Worm (Caenorhabditis elegans) whole organism, L4 larva: ENCODE data around the gene Y54E2A.10.

Source experiments
- F10B5.3 ChIP-seq: sonication (generic microtip); optimal IDR thresholded peaks from 2 replicates; lab custom pipeline; 2016; ENCODE audit warnings: mild to moderate bottlenecking, missing genetic modification characterization, missing compliant biosample characterization
- F49E8.2 ChIP-seq: sonication (generic microtip); optimal IDR thresholded peaks from 2 replicates; lab custom pipeline; 2016; ENCODE audit warnings: missing compliant biosample characterization, mild to moderate bottlenecking, missing genetic modification characterization, borderline replicate concordance
- Y48G9A.11 ChIP-seq: fragments of 200-800 bp; sonication (Bioruptor generic); IDR thresholded peaks from 2 replicates; pipeline ENCODE4 v1.3.6; 2022; ENCODE audit warnings: missing genetic modification reagents, missing genetic modification characterization, missing compliant biosample characterization
- ZK546.5 ChIP-seq, 2 experiments: sonication (generic microtip); optimal IDR thresholded peaks; 2 replicates each; lab custom pipeline; 2017; ENCODE audit warnings: missing biosample characterization in 2 of 2, missing genetic modification characterization in 2 of 2
- aly-2 ChIP-seq: sonication (generic microtip); optimal IDR thresholded peaks from 2 replicates; lab custom pipeline; 2018; ENCODE audit warnings: missing biosample characterization, missing genetic modification characterization
- ama-1 ChIP-seq: fragments of 150-350 bp; optimal IDR thresholded peaks from 2 replicates; lab custom pipeline; 2014; ENCODE audit warnings: inconsistent platforms, mixed read lengths
- arid-1 ChIP-seq: fragments of 200-800 bp; sonication (Bioruptor generic); conservative IDR thresholded peaks from 2 replicates; pipeline ENCODE4 v1.3.6; 2022; ENCODE audit warnings: missing genetic modification reagents, missing genetic modification characterization, missing compliant biosample characterization
- attf-4 ChIP-seq: sonication (generic microtip); optimal IDR thresholded peaks from 3 replicates; lab custom pipeline; 2017; ENCODE audit warnings: missing biosample characterization, missing genetic modification characterization
- ceh-28 ChIP-seq: fragments of 150-350 bp; optimal IDR thresholded peaks from 2 replicates; lab custom pipeline; 2014; ENCODE audit warnings: missing biosample characterization, missing genetic modification reagents, missing genetic modification characterization
- ceh-32 ChIP-seq: sonication (generic microtip); optimal IDR thresholded peaks from 2 replicates; lab custom pipeline; 2016; ENCODE audit warnings: mild to moderate bottlenecking, missing genetic modification characterization, missing compliant biosample characterization; ENCODE audit not compliant: poor library complexity
- dmd-8 ChIP-seq: fragments of 200-800 bp; sonication (Bioruptor generic); IDR thresholded peaks from 2 replicates; pipeline ENCODE4 v1.3.6; 2022; ENCODE audit warnings: missing genetic modification characterization, missing compliant biosample characterization
- dmd-9 ChIP-seq: fragments of 200-800 bp; sonication (Bioruptor generic); IDR thresholded peaks from 2 replicates; pipeline ENCODE4 v1.3.6; 2022; ENCODE audit warnings: missing genetic modification reagents, missing genetic modification characterization, missing compliant biosample characterization
- hlh-11 ChIP-seq: fragments of 200-800 bp; sonication (Bioruptor generic); optimal IDR thresholded peaks from 2 replicates; lab custom pipeline; 2018; ENCODE audit warnings: mild to moderate bottlenecking, missing genetic modification characterization, missing compliant biosample characterization
- hlh-30 ChIP-seq: sonication (generic microtip); optimal IDR thresholded peaks from 2 replicates; lab custom pipeline; 2017; ENCODE audit warnings: antibody characterized with exemption, mild to moderate bottlenecking, missing genetic modification characterization, missing compliant biosample characterization; ENCODE audit not compliant: insufficient read depth
- hmg-1.1 ChIP-seq: fragments of 200-800 bp; sonication (Bioruptor generic); IDR thresholded peaks from 2 replicates; pipeline ENCODE4 v1.3.6; 2022; ENCODE audit warnings: missing genetic modification reagents, missing genetic modification characterization, missing compliant biosample characterization
- lin-29 ChIP-seq: fragments of 200-800 bp; sonication (Bioruptor generic); IDR thresholded peaks from 2 replicates; pipeline ENCODE4 v1.3.6; 2022; ENCODE audit warnings: missing genetic modification reagents, missing genetic modification characterization, missing compliant biosample characterization
- lsy-2 ChIP-seq, 2 experiments: fragments of 150-350 bp in 1 of 2; sonication (generic microtip) in 1 of 2; optimal IDR thresholded peaks; 2 replicates each; lab custom pipeline; 2014 to 2017; ENCODE audit warnings: missing biosample characterization in 2 of 2, missing genetic modification characterization in 2 of 2
- madf-5 ChIP-seq, 2 experiments: fragments of 200-800 bp; sonication (Bioruptor generic); IDR thresholded peaks; 2 replicates each; pipeline ENCODE4 v1.3.6; 2022; ENCODE audit warnings: missing compliant biosample characterization in 2 of 2, missing genetic modification characterization in 2 of 2
- madf-9 ChIP-seq: fragments of 200-800 bp; sonication (Bioruptor generic); conservative IDR thresholded peaks from 2 replicates; pipeline ENCODE4 v1.3.6; 2022; ENCODE audit warnings: missing genetic modification reagents, missing genetic modification characterization, missing compliant biosample characterization
- mdl-1 ChIP-seq, 2 experiments: fragments of 150-350 bp in 1 of 2; sonication (generic microtip) in 1 of 2; optimal IDR thresholded peaks; 2 replicates each; lab custom pipeline; 2014 to 2017; ENCODE audit warnings: missing biosample characterization in 2 of 2, missing genetic modification characterization in 2 of 2
- mxl-2 ChIP-seq: fragments of 200-800 bp; sonication (Bioruptor generic); conservative IDR thresholded peaks from 2 replicates; pipeline ENCODE4 v1.3.6; 2022; ENCODE audit warnings: missing genetic modification reagents, missing genetic modification characterization, missing compliant biosample characterization
- mxl-3 ChIP-seq: fragments of 200-800 bp; sonication (Bioruptor generic); optimal IDR thresholded peaks from 2 replicates; lab custom pipeline; 2018; ENCODE audit warnings: mild to moderate bottlenecking, missing genetic modification characterization, missing compliant biosample characterization
- nhr-237 ChIP-seq: sonication (generic microtip); optimal IDR thresholded peaks from 2 replicates; lab custom pipeline; 2017; ENCODE audit warnings: missing biosample characterization, missing genetic modification characterization
- nhr-25 ChIP-seq: sonication (generic microtip); optimal IDR thresholded peaks from 2 replicates; lab custom pipeline; 2017; ENCODE audit warnings: missing genetic modification characterization, mild to moderate bottlenecking, missing compliant biosample characterization, antibody characterized with exemption, moderate library complexity, borderline replicate concordance; ENCODE audit not compliant: insufficient read depth
- nhr-48 ChIP-seq: sonication (generic microtip); optimal IDR thresholded peaks from 2 replicates; lab custom pipeline; 2016; ENCODE audit warnings: mild to moderate bottlenecking, missing genetic modification characterization, missing compliant biosample characterization
- nhr-6 ChIP-seq: fragments of 150-350 bp; optimal IDR thresholded peaks from 2 replicates; lab custom pipeline; 2014; ENCODE audit warnings: missing biosample characterization, missing genetic modification characterization
- pha-4 ChIP-seq, 2 experiments: fragments of 150-350 bp in 1 of 2; fragments of 200-800 bp in 1 of 2; sonication (Bioruptor generic) in 1 of 2; IDR thresholded peaks in 1 of 2; optimal IDR thresholded peaks in 1 of 2; 2 replicates each; pipeline versions ENCODE4 v1.3.6 to Lab custom; 2014 to 2022; ENCODE audit warnings: missing genetic modification characterization in 2 of 2, missing genetic modification reagents in 2 of 2, missing biosample characterization in 1 of 2, missing compliant biosample characterization in 1 of 2
- pqm-1 ChIP-seq: sonication (generic microtip); optimal IDR thresholded peaks from 2 replicates; lab custom pipeline; 2017; ENCODE audit warnings: missing biosample characterization, missing genetic modification characterization
- sdz-12 ChIP-seq: fragments of 200-800 bp; sonication (Bioruptor generic); optimal IDR thresholded peaks from 2 replicates; lab custom pipeline; 2018; ENCODE audit warnings: mild to moderate bottlenecking, missing genetic modification characterization, missing compliant biosample characterization
- snpc-4 ChIP-seq: fragments of 150-350 bp; optimal IDR thresholded peaks from 2 replicates; lab custom pipeline; 2014; ENCODE audit warnings: missing biosample characterization, missing genetic modification characterization
- spr-1 ChIP-seq: sonication (generic microtip); optimal IDR thresholded peaks from 2 replicates; lab custom pipeline; 2016; ENCODE audit warnings: mild to moderate bottlenecking, missing genetic modification characterization, missing compliant biosample characterization
- unc-62 ChIP-seq, 3 experiments: fragments of 150-350 bp in 1 of 3; sonication (generic microtip); optimal IDR thresholded peaks in 2 of 3; peaks in 1 of 3; 1 replicate in 1 of 3; 2 replicates in 2 of 3; lab custom pipeline; 2014 to 2017; ENCODE audit warnings: missing biosample characterization in 3 of 3, missing genetic modification characterization in 3 of 3, missing genetic modification reagents in 3 of 3, missing genotype in 1 of 3
- zag-1 ChIP-seq: fragments of 150-350 bp; optimal IDR thresholded peaks from 2 replicates; lab custom pipeline; 2014; ENCODE audit warnings: missing biosample characterization, missing genetic modification characterization
- zfp-2 ChIP-seq: sonication (generic microtip); optimal IDR thresholded peaks from 2 replicates; lab custom pipeline; 2016; ENCODE audit warnings: mild to moderate bottlenecking, missing genetic modification characterization, missing compliant biosample characterization
- zip-11 ChIP-seq: fragments of 200-800 bp; sonication (Bioruptor generic); IDR thresholded peaks from 2 replicates; pipeline ENCODE4 v1.3.6; 2022; ENCODE audit warnings: missing genetic modification characterization, missing compliant biosample characterization

Gene Y54E2A.10

DNA sequence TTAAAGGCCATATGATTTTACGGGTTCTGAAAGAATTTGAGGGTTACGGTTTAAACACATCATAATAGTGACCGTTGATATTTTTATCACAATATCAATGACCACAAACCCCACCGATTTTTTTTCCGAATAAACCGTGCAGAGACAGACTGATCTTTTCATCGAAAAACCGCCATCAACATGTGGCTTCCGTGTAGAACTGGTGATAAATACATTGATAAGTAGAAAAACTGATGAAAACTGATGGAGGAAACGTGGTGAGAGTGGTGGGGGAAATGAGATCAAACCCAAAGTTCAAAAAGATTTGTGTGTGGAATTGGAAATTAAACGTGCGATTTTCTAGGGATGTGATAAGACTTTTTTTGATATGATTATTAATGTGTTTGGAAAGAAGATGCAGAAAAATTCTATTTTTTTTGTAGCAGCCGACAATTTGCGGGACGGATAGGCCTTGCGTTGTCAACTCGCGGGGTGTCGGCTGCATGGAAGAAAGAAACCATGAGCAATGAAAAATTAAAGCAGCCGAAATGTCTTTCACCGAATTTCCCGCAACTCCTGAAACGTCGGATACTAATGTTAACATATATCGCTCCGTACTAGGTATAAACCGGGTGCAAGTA lies 47.9 kb downstream of the Y54E2A.10 start (continued):
- TF ChIP-seq nhr-6 (tag; lab: Kevin White, UChicago) (no peak), dmd-8 (no peak), zfp-2 (tag; lab: Kevin White, UChicago) (no peak), unc-62 (GFP tag; optimal IDR thresholded peaks at IDR 0.05 in 1 of 2; lab: Kevin White, UChicago) (peak in 1 of 2 experiments; percentile 11), unc-62 (tag; optimal IDR thresholded peaks at IDR 0.05; lab: Kevin White, UChicago) (no peak), pha-4 (GFP tag; IDR thresholded peaks at IDR 0.05; lab: Robert Waterston, UW) (no peak), pha-4 (tag; optimal IDR thresholded peaks at IDR 0.05; lab: Kevin White, UChicago) (no peak), zip-11 (GFP tag; lab: Robert Waterston, UW) (no peak), nhr-48 (tag; lab: Kevin White, UChicago) (peak; percentile 70), hlh-30 (tag; lab: Kevin White, UChicago) (peak; percentile 56)

DNA sequence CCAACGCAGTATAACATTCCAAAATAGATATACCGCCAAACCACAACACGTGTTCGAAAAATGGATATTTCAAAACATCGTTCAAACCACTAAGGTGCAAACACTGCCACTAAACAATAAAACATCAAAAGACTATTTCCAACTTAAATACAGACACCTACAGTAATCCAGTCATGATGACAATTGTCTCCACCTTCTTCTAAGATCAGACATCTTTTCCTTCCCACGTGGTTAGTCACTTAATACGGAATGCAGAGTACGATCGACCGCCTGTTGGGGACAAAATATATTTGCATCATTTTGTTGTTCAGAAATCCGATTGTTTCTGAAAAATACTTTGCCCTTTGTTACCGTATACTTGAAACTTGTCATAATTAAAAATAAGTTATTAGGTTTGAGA lies 50.4 kb downstream of the Y54E2A.10 start:
- TF ChIP-seq madf-5 (GFP tag; IDR thresholded peaks at IDR 0.05; lab: Robert Waterston, UW) (no peak), snpc-4 (tag; lab: Kevin White, UChicago) (no peak), spr-1 (tag; lab: Kevin White, UChicago) (no peak), lin-29 (GFP tag; lab: Robert Waterston, UW) (no peak), madf-9 (GFP tag; lab: Robert Waterston, UW) (no peak), ceh-28 (tag; lab: Kevin White, UChicago) (no peak), lsy-2 (tag; optimal IDR thresholded peaks at IDR 0.05; lab: Kevin White, UChicago) (peak in 1 of 2 experiments; percentile 72), attf-4 (tag; lab: Kevin White, UChicago) (no peak), nhr-237 (tag; lab: Kevin White, UChicago) (no peak), sdz-12 (GFP tag; lab: Kevin White, UChicago) (no peak), mxl-3 (GFP tag; lab: Kevin White, UChicago) (peak; percentile 19), pqm-1 (tag; lab: Kevin White, UChicago) (no peak), mdl-1 (tag; optimal IDR thresholded peaks at IDR 0.05; lab: Kevin White, UChicago) (peak in 1 of 2 experiments; percentile 11), unc-62 (GFP tag; optimal IDR thresholded peaks at IDR 0.05 in 1 of 2; lab: Kevin White, UChicago) (peak in 1 of 2 experiments; percentile 1), unc-62 (tag; optimal IDR thresholded peaks at IDR 0.05; lab: Kevin White, UChicago) (no peak), hlh-30 (tag; lab: Kevin White, UChicago) (peak; percentile 64), dmd-9 (GFP tag; lab: Robert Waterston, UW) (no peak), hlh-11 (tag; lab: Kevin White, UChicago) (peak; percentile 22), F49E8.2 (no peak), ZK546.5 (tag; optimal IDR thresholded peaks at IDR 0.05; lab: Kevin White, UChicago) (no peak), arid-1 (GFP tag; lab: Robert Waterston, UW) (no peak), aly-2 (tag; lab: Kevin White, UChicago) (no peak), nhr-6 (tag; lab: Kevin White, UChicago) (no peak), mxl-2 (GFP tag; lab: Robert Waterston, UW) (no peak), ama-1 (lab: Kevin White, UChicago) (no peak), hmg-1.1 (GFP tag; lab: Robert Waterston, UW) (no peak), ceh-32 (no peak), F10B5.3 (no peak), zag-1 (tag; lab: Kevin White, UChicago) (no peak), Y48G9A.11 (GFP tag; lab: Robert Waterston, UW) (no peak), nhr-25 (tag; lab: Kevin White, UChicago) (no peak)
